Worm (Caenorhabditis elegans) whole organism, young adult: ENCODE results near the gene W10C6.2.

Source experiments
- B0035.1 ChIP-seq: sonication (generic microtip); optimal IDR thresholded peaks from 2 replicates; lab custom pipeline; 2016; ENCODE audit warnings: missing genetic modification characterization, mild to moderate bottlenecking, missing compliant biosample characterization, missing genotype, missing genetic modification reagents
- C06A6.2 ChIP-seq: fragments of 200-800 bp; sonication (Bioruptor generic); conservative IDR thresholded peaks from 2 replicates; pipeline ENCODE4 v1.3.6; 2022; ENCODE audit warnings: missing genetic modification characterization, missing compliant biosample characterization
- C17E4.6 ChIP-seq: fragments of 200-800 bp; sonication (Bioruptor generic); IDR thresholded peaks from 2 replicates; pipeline ENCODE4 v1.3.6; 2022; ENCODE audit warnings: missing genetic modification reagents, missing genetic modification characterization, missing compliant biosample characterization
- F37B4.10 ChIP-seq: fragments of 200-800 bp; sonication (Bioruptor generic); IDR thresholded peaks from 2 replicates; pipeline ENCODE4 v1.3.6; 2022; ENCODE audit warnings: missing genetic modification characterization, missing compliant biosample characterization
- F57C9.4 ChIP-seq: sonication (generic microtip); optimal IDR thresholded peaks from 2 replicates; lab custom pipeline; 2017; ENCODE audit warnings: mild to moderate bottlenecking, missing genetic modification characterization, missing compliant biosample characterization
- T07F8.4 ChIP-seq: sonication (generic microtip); optimal IDR thresholded peaks from 2 replicates; lab custom pipeline; 2016; ENCODE audit warnings: mild to moderate bottlenecking, missing genetic modification characterization, moderate library complexity, missing compliant biosample characterization
- Y53G8AR.9 ChIP-seq: fragments of 200-800 bp; sonication (Bioruptor generic); conservative IDR thresholded peaks from 2 replicates; pipeline ENCODE4 v1.3.6; 2022; ENCODE audit warnings: missing genetic modification reagents, missing genetic modification characterization, missing compliant biosample characterization
- Y79H2A.3 ChIP-seq: fragments of 200-800 bp; sonication (Bioruptor generic); conservative IDR thresholded peaks from 2 replicates; pipeline ENCODE4 v1.3.6; 2022; ENCODE audit warnings: missing genetic modification reagents, missing genetic modification characterization, missing compliant biosample characterization
- ZK185.1 ChIP-seq: sonication (generic microtip); optimal IDR thresholded peaks from 2 replicates; lab custom pipeline; 2016; ENCODE audit warnings: mild to moderate bottlenecking, missing genetic modification characterization, missing compliant biosample characterization; ENCODE audit not compliant: poor library complexity, severe bottlenecking
- atf-7 ChIP-seq: sonication (generic microtip); optimal IDR thresholded peaks from 2 replicates; lab custom pipeline; 2017; ENCODE audit warnings: mild to moderate bottlenecking, missing genetic modification characterization, missing compliant biosample characterization
- athp-1 ChIP-seq: sonication (generic microtip); optimal IDR thresholded peaks from 2 replicates; lab custom pipeline; 2017; ENCODE audit warnings: mild to moderate bottlenecking, missing genetic modification characterization, missing compliant biosample characterization
- attf-3 ChIP-seq: fragments of 200-800 bp; sonication (Bioruptor generic); conservative IDR thresholded peaks from 2 replicates; pipeline ENCODE4 v1.3.6; 2022; ENCODE audit warnings: missing genetic modification reagents, missing genetic modification characterization, missing compliant biosample characterization
- attf-5 ChIP-seq: fragments of 200-800 bp; sonication (Bioruptor generic); optimal IDR thresholded peaks from 2 replicates; lab custom pipeline; 2018; ENCODE audit warnings: mild to moderate bottlenecking, missing genetic modification characterization, missing compliant biosample characterization
- bed-1 ChIP-seq: fragments of 200-800 bp; sonication (Bioruptor generic); IDR thresholded peaks from 2 replicates; pipeline ENCODE4 v1.3.6; 2022; ENCODE audit warnings: missing genetic modification reagents, missing genetic modification characterization, missing compliant biosample characterization
- ccch-3 ChIP-seq: fragments of 200-800 bp; sonication (Bioruptor generic); optimal IDR thresholded peaks from 2 replicates; lab custom pipeline; 2018; ENCODE audit warnings: mild to moderate bottlenecking, missing genetic modification characterization, missing compliant biosample characterization
- ceh-27 ChIP-seq: fragments of 200-800 bp; sonication (Bioruptor generic); optimal IDR thresholded peaks from 2 replicates; lab custom pipeline; 2018; ENCODE audit warnings: mild to moderate bottlenecking, missing genetic modification characterization, moderate library complexity, missing compliant biosample characterization
- ceh-40 ChIP-seq: fragments of 200-800 bp; sonication (Bioruptor generic); IDR thresholded peaks from 2 replicates; pipeline ENCODE4 v1.3.6; 2022; ENCODE audit warnings: missing genetic modification characterization, missing compliant biosample characterization
- ceh-91 ChIP-seq: fragments of 200-800 bp; sonication (Bioruptor generic); IDR thresholded peaks from 2 replicates; pipeline ENCODE4 v1.3.6; 2022; ENCODE audit warnings: missing genetic modification reagents, missing genetic modification characterization, missing compliant biosample characterization
- chd-7 ChIP-seq: sonication (generic microtip); optimal IDR thresholded peaks from 2 replicates; lab custom pipeline; 2016; ENCODE audit warnings: mild to moderate bottlenecking, missing genetic modification characterization, moderate library complexity, missing compliant biosample characterization
- dox-1 ChIP-seq: fragments of 200-800 bp; sonication (Bioruptor generic); IDR thresholded peaks from 2 replicates; pipeline ENCODE4 v1.3.6; 2022; ENCODE audit warnings: missing genetic modification reagents, missing genetic modification characterization, missing compliant biosample characterization
- efl-1 ChIP-seq: fragments of 150-350 bp; optimal IDR thresholded peaks from 2 replicates; lab custom pipeline; 2014; ENCODE audit warnings: missing biosample characterization, missing genetic modification reagents, missing genetic modification characterization
- ekl-4 ChIP-seq: fragments of 200-800 bp; sonication (Bioruptor generic); IDR thresholded peaks from 2 replicates; pipeline ENCODE4 v1.3.6; 2022; ENCODE audit warnings: missing genetic modification reagents, missing genetic modification characterization, missing compliant biosample characterization
- gei-17 ChIP-seq: fragments of 200-800 bp; sonication (Bioruptor generic); optimal IDR thresholded peaks from 2 replicates; lab custom pipeline; 2018; ENCODE audit warnings: mild to moderate bottlenecking, missing genetic modification characterization, missing compliant biosample characterization
- hmg-1.2 ChIP-seq: fragments of 200-800 bp; sonication (Bioruptor generic); IDR thresholded peaks from 2 replicates; pipeline ENCODE4 v1.3.6; 2022; ENCODE audit warnings: missing genetic modification reagents, missing genetic modification characterization, missing compliant biosample characterization
- hsf-1 ChIP-seq: fragments of 200-800 bp; sonication (Bioruptor generic); IDR thresholded peaks from 2 replicates; pipeline ENCODE4 v1.3.6; 2022; ENCODE audit warnings: missing genetic modification reagents, missing genetic modification characterization, missing compliant biosample characterization
- lin-26 ChIP-seq: fragments of 200-800 bp; sonication (Bioruptor generic); IDR thresholded peaks from 2 replicates; pipeline ENCODE4 v1.3.6; 2022; ENCODE audit warnings: missing genetic modification reagents, missing genetic modification characterization, missing compliant biosample characterization
- lin-40 ChIP-seq: sonication (generic microtip); optimal IDR thresholded peaks from 2 replicates; lab custom pipeline; 2016; ENCODE audit warnings: missing genetic modification characterization, mild to moderate bottlenecking, missing compliant biosample characterization, missing genotype, missing genetic modification reagents
- madf-3 ChIP-seq: fragments of 200-800 bp; sonication (Bioruptor generic); IDR thresholded peaks from 2 replicates; pipeline ENCODE4 v1.3.6; 2022; ENCODE audit warnings: missing genetic modification reagents, missing genetic modification characterization, missing compliant biosample characterization
- madf-6 ChIP-seq: fragments of 200-800 bp; sonication (Bioruptor generic); IDR thresholded peaks from 2 replicates; pipeline ENCODE4 v1.3.6; 2022; ENCODE audit warnings: missing genetic modification reagents, missing genetic modification characterization, missing compliant biosample characterization
- mel-28 ChIP-seq: sonication (generic microtip); optimal IDR thresholded peaks from 2 replicates; lab custom pipeline; 2016; ENCODE audit warnings: borderline replicate concordance, mild to moderate bottlenecking, missing genetic modification characterization, missing compliant biosample characterization
- mes-4 ChIP-seq: sonication (generic microtip); optimal IDR thresholded peaks from 2 replicates; lab custom pipeline; 2016; ENCODE audit warnings: missing genotype, missing genetic modification characterization, missing compliant biosample characterization
- mxl-1 ChIP-seq: sonication (generic microtip); optimal IDR thresholded peaks from 2 replicates; lab custom pipeline; 2016; ENCODE audit warnings: missing genetic modification characterization, missing compliant biosample characterization
- nfyb-1 ChIP-seq: fragments of 200-800 bp; sonication (Bioruptor generic); IDR thresholded peaks from 2 replicates; pipeline ENCODE4 v1.3.6; 2022; ENCODE audit warnings: missing genetic modification reagents, missing genetic modification characterization, missing compliant biosample characterization
- nhr-120 ChIP-seq: fragments of 200-800 bp; sonication (Bioruptor generic); IDR thresholded peaks from 2 replicates; pipeline ENCODE4 v1.3.6; 2022; ENCODE audit warnings: missing genetic modification characterization, missing compliant biosample characterization
- nhr-27 ChIP-seq: fragments of 200-800 bp; sonication (Bioruptor generic); optimal IDR thresholded peaks from 2 replicates; lab custom pipeline; 2018; ENCODE audit warnings: mild to moderate bottlenecking, missing genetic modification characterization, moderate library complexity, missing compliant biosample characterization
- nhr-90 ChIP-seq: sonication (generic microtip); optimal IDR thresholded peaks from 2 replicates; lab custom pipeline; 2016; ENCODE audit warnings: missing genotype, mild to moderate bottlenecking, missing genetic modification characterization, missing compliant biosample characterization
- rpc-1 ChIP-seq, 2 experiments: fragments of 150-350 bp in 1 of 2; sonication (generic microtip) in 1 of 2; optimal IDR thresholded peaks; 2 replicates each; lab custom pipeline; 2014 to 2018; ENCODE audit warnings: missing biosample characterization in 1 of 2, missing genetic modification characterization in 1 of 2, missing genetic modification reagents in 1 of 2, missing genotype in 1 of 2
- snpc-3.4 ChIP-seq: sonication (generic microtip); optimal IDR thresholded peaks from 2 replicates; lab custom pipeline; 2017; ENCODE audit warnings: missing genetic modification characterization, mild to moderate bottlenecking, missing compliant biosample characterization, antibody characterized with exemption, moderate library complexity, missing genotype, missing genetic modification reagents
- somi-1 ChIP-seq: fragments of 200-800 bp; sonication (Bioruptor generic); optimal IDR thresholded peaks from 2 replicates; lab custom pipeline; 2018; ENCODE audit warnings: mild to moderate bottlenecking, missing genetic modification characterization, missing compliant biosample characterization
- sptf-2 ChIP-seq: fragments of 200-800 bp; sonication (Bioruptor generic); optimal IDR thresholded peaks from 2 replicates; lab custom pipeline; 2018; ENCODE audit warnings: mild to moderate bottlenecking, missing genetic modification characterization, missing compliant biosample characterization
- tbp1 ChIP-seq: fragments of 200-800 bp; sonication (Bioruptor generic); optimal IDR thresholded peaks from 2 replicates; lab custom pipeline; 2018; ENCODE audit warnings: mild to moderate bottlenecking, missing genetic modification characterization, missing compliant biosample characterization
- tlf-1 ChIP-seq: fragments of 200-800 bp; sonication (Bioruptor generic); optimal IDR thresholded peaks from 2 replicates; lab custom pipeline; 2018; ENCODE audit warnings: mild to moderate bottlenecking, missing genetic modification characterization, missing compliant biosample characterization
- zim-3 ChIP-seq: sonication (generic microtip); optimal IDR thresholded peaks from 2 replicates; lab custom pipeline; 2017; ENCODE audit warnings: mild to moderate bottlenecking, missing genetic modification characterization, moderate library complexity, missing compliant biosample characterization
- ztf-22 ChIP-seq: fragments of 200-800 bp; sonication (Bioruptor generic); optimal IDR thresholded peaks from 2 replicates; lab custom pipeline; 2018; ENCODE audit warnings: mild to moderate bottlenecking, missing genetic modification characterization, moderate library complexity, missing compliant biosample characterization
- ztf-25 ChIP-seq: fragments of 200-800 bp; sonication (Bioruptor generic); IDR thresholded peaks from 2 replicates; pipeline ENCODE4 v1.3.6; 2022; ENCODE audit warnings: missing genetic modification reagents, missing genetic modification characterization, missing compliant biosample characterization
- ztf-26 ChIP-seq: sonication (generic microtip); optimal IDR thresholded peaks from 2 replicates; lab custom pipeline; 2017; ENCODE audit warnings: missing genetic modification characterization, missing compliant biosample characterization
- ztf-28 ChIP-seq: fragments of 200-800 bp; sonication (Bioruptor generic); IDR thresholded peaks from 2 replicates; pipeline ENCODE4 v1.3.6; 2022; ENCODE audit warnings: missing genetic modification reagents, missing genetic modification characterization, missing compliant biosample characterization

W10C6.2 gene

DNA sequence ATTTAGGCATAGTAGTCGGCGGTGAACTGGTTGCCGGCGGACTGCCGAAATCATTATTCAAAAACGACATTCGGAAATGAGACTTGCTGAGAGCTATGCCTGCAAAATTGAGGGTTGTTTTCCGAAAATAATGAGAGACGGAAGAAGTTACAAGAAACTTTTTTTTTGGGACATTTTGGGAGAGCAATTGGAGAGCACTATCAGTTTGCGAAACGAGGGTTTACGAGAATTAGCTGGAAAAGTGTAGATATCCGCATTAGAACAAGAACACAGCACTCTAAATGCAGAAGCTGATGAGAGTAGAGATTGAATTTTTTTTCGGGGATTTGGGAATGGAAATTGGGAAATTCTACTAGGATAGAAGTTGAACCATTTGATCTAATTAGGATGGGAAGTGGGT, 30.8 kb upstream of the W10C6.2 start, which contains the start of gene pqm-1:
TSS of gene pqm-1 (minus strand) at position 101 of the 400 bp plus-strand sequence.
- TF ChIP-seq tbp1 (GFP tag; lab: Kevin White, UChicago) (no peak), attf-3 (GFP tag; lab: Robert Waterston, UW) (no peak), ceh-27 (GFP tag; lab: Kevin White, UChicago) (no peak), T07F8.4 (tag; lab: Kevin White, UChicago) (no peak), ztf-25 (no peak), atf-7 (tag; lab: Kevin White, UChicago) (no peak), hmg-1.2 (GFP tag; lab: Robert Waterston, UW) (no peak), somi-1 (GFP tag; lab: Kevin White, UChicago) (no peak)

DNA sequence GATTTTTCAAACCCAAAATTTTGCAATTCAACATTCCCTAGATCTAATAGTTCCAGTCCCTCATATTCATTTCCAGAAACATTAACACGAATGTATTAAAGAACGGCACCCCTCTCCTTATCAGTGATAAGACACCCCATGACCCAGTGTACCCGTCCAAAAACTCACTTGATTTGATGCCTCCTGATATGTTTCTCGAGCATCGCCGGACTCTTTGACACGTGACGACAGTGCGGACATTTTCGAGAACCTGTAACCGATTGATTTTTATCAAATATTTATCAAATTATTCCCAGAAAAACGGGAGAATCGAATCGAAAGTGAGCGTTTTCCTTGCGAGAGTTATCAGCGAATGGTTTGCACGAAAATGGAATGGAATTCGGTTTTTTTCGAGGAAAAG, 29.3 kb upstream of the W10C6.2 start:
- TF ChIP-seq bed-1 (GFP tag; lab: Robert Waterston, UW) (no peak), efl-1 (no peak), ZK185.1 (tag; lab: Kevin White, UChicago) (no peak), ekl-4 (GFP tag; lab: Robert Waterston, UW) (no peak), F37B4.10 (GFP tag; lab: Robert Waterston, UW) (no peak), chd-7 (tag; lab: Kevin White, UChicago) (peak; percentile 33), ztf-22 (no peak), mes-4 (tag; lab: Kevin White, UChicago) (no peak), tlf-1 (GFP tag; lab: Kevin White, UChicago) (peak; percentile 42), lin-26 (no peak), hsf-1 (GFP tag; lab: Robert Waterston, UW) (peak; percentile 64; the same call in 1 of the 2 replicates), mel-28 (tag; lab: Kevin White, UChicago) (no peak), zim-3 (tag; lab: Kevin White, UChicago) (no peak), ceh-40 (GFP tag; lab: Robert Waterston, UW) (no peak), atf-7 (tag; lab: Kevin White, UChicago) (peak; percentile 59), nhr-120 (GFP tag; lab: Robert Waterston, UW) (no peak), tbp1 (GFP tag; lab: Kevin White, UChicago) (peak; percentile 34), dox-1 (GFP tag; lab: Robert Waterston, UW) (0 out of 2 replicates have a peak, but pooled peaks have one; percentile 24), nhr-90 (tag; lab: Kevin White, UChicago) (peak; percentile 26), ztf-26 (no peak), madf-6 (GFP tag; lab: Robert Waterston, UW) (no peak), hmg-1.2 (GFP tag; lab: Robert Waterston, UW) (no peak), snpc-3.4 (no peak), ceh-91 (GFP tag; lab: Robert Waterston, UW) (no peak), ztf-28 (no peak), athp-1 (tag; lab: Kevin White, UChicago) (no peak), Y79H2A.3 (GFP tag; lab: Robert Waterston, UW) (no peak), ccch-3 (GFP tag; lab: Kevin White, UChicago) (no peak), madf-3 (no peak), F57C9.4 (tag; lab: Kevin White, UChicago) (no peak), gei-17 (GFP tag; lab: Kevin White, UChicago) (no peak), ceh-27 (GFP tag; lab: Kevin White, UChicago) (no peak), mxl-1 (tag; lab: Kevin White, UChicago) (no peak), nhr-27 (tag; lab: Kevin White, UChicago) (no peak), C06A6.2 (GFP tag; lab: Robert Waterston, UW) (no peak), attf-5 (GFP tag; lab: Kevin White, UChicago) (peak; percentile 7), nfyb-1 (GFP tag; lab: Robert Waterston, UW) (0 out of 2 replicates have a peak, but pooled peaks have one; percentile 44), sptf-2 (GFP tag; lab: Kevin White, UChicago) (no peak), C17E4.6 (GFP tag; lab: Robert Waterston, UW) (no peak), Y53G8AR.9 (GFP tag; lab: Robert Waterston, UW) (peak; percentile 69; the same call in 1 of the 2 replicates), B0035.1 (tag; lab: Kevin White, UChicago) (no peak), rpc-1 (optimal IDR thresholded peaks at IDR 0.05; lab: Kevin White, UChicago) (no peak), rpc-1 (tag; optimal IDR thresholded peaks at IDR 0.05; lab: Kevin White, UChicago) (no peak), lin-40 (tag; lab: Kevin White, UChicago) (no peak)
